In the genomic region with DNA sequence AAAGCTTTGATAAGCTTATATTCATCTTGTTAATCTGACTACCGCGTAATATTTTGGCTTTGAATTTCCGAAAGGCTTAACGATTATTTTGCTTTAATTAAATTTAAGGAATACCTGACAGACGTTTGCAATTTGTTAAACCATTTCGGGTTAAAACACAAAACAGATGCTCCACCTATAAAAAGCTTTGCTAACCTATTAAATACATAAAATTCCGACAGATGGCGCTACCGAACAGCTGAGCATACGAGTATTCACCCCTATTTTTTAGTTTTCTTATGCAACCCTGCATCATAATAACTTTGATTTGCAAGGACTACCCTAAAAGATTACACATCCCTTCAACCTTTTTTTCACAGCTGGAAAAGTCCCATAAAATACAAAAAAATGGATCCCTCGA, we compare ENCODE assay signal across 1 fruit fly cellular context.
TF ChIP-seq lines count a peak whose summit lies in the region.

No protein-coding gene starts in this region.

TF ChIP-seq in whole organism, embryonic, 481 proteins besides CTCF, POLR2A, EP300 and RAD21 (continued from another document):
- TF ChIP-seq Hsf (GFP tag; optimal IDR thresholded peaks at IDR 0.05; lab: Kevin White, UChicago), result peak; percentile 19
- no peak for TF ChIP-seq Poxn (GFP tag; IDR thresholded peaks at IDR 0.05; lab: Robert Waterston, UW)
- no peak for TF ChIP-seq gt (GFP tag; IDR thresholded peaks at IDR 0.05; lab: Robert Waterston, UW)
- peak; percentile 4 for TF ChIP-seq ind (GFP tag; optimal IDR thresholded peaks at IDR 0.05; lab: Kevin White, UChicago)
- peak; percentile 2 for TF ChIP-seq CG10209 (GFP tag; optimal IDR thresholded peaks at IDR 0.05; lab: Kevin White, UChicago)
- TF ChIP-seq NC2β (GFP tag; optimal IDR thresholded peaks at IDR 0.05; lab: Kevin White, UChicago), result peak; percentile 7
- no peak for TF ChIP-seq CG30020 (tag; optimal IDR thresholded peaks at IDR 0.05; lab: Kevin White, UChicago)
- TF ChIP-seq Mes4 (GFP tag; optimal IDR thresholded peaks at IDR 0.05; lab: Kevin White, UChicago), result no peak
- TF ChIP-seq Six4 (GFP tag; optimal IDR thresholded peaks at IDR 0.05; lab: Kevin White, UChicago), result no peak
- TF ChIP-seq CG1603 (tag; optimal IDR thresholded peaks at IDR 0.05; lab: Kevin White, UChicago), result peak; percentile 23
- TF ChIP-seq grau (tag; optimal IDR thresholded peaks at IDR 0.05; lab: Kevin White, UChicago), result peak; percentile 47
- TF ChIP-seq sisA (GFP tag; IDR thresholded peaks at IDR 0.05; lab: Robert Waterston, UW), result peak; percentile 31; the same call in 1 of the 2 replicates
- TF ChIP-seq sens-2 (GFP tag; IDR thresholded peaks at IDR 0.05; lab: Robert Waterston, UW), result no peak
- no peak for TF ChIP-seq schlank (tag; optimal IDR thresholded peaks at IDR 0.05; lab: Kevin White, UChicago)
- TF ChIP-seq Hr3 (GFP tag; optimal IDR thresholded peaks at IDR 0.05; lab: Kevin White, UChicago), result peak; percentile 13
- TF ChIP-seq CG18011 (GFP tag; optimal IDR thresholded peaks at IDR 0.05; lab: Kevin White, UChicago), result no peak
- peak; percentile 32 for TF ChIP-seq Sox100B (GFP tag; optimal IDR thresholded peaks at IDR 0.05; lab: Kevin White, UChicago)
- no peak for TF ChIP-seq Sry-δ (GFP tag; optimal IDR thresholded peaks at IDR 0.05; lab: Kevin White, UChicago)
- TF ChIP-seq CG11247 (GFP tag; IDR thresholded peaks at IDR 0.05; lab: Robert Waterston, UW), result no peak
- TF ChIP-seq Kr (GFP tag; optimal IDR thresholded peaks at IDR 0.05; lab: Kevin White, UChicago), result no peak
- peak; percentile 16 for TF ChIP-seq CG10267 (tag; optimal IDR thresholded peaks at IDR 0.05; lab: Kevin White, UChicago)
- peak; percentile 62 for TF ChIP-seq Oli (tag; optimal IDR thresholded peaks at IDR 0.05; lab: Kevin White, UChicago)
- no peak for TF ChIP-seq insv (GFP tag; optimal IDR thresholded peaks at IDR 0.05; lab: Kevin White, UChicago)
- peak; percentile 5 for TF ChIP-seq CG17568 (GFP tag; optimal IDR thresholded peaks at IDR 0.05; lab: Kevin White, UChicago)
- peak; percentile 41 for TF ChIP-seq unpg (GFP tag; optimal IDR thresholded peaks at IDR 0.05; lab: Kevin White, UChicago)
- no peak for TF ChIP-seq CG13123 (GFP tag; optimal IDR thresholded peaks at IDR 0.05; lab: Kevin White, UChicago)
- peak in 1 of 2 experiments; percentile 75 for TF ChIP-seq crp (GFP tag; optimal IDR thresholded peaks at IDR 0.05; lab: Kevin White, UChicago)
- no peak for TF ChIP-seq org-1 (GFP tag; optimal IDR thresholded peaks at IDR 0.05; lab: Kevin White, UChicago)
- TF ChIP-seq ATbp (GFP tag; optimal IDR thresholded peaks at IDR 0.05; lab: Kevin White, UChicago), result no peak
- TF ChIP-seq CG33213 (GFP tag; optimal IDR thresholded peaks at IDR 0.05; lab: Kevin White, UChicago), result no peak
- peak; percentile 87 for TF ChIP-seq CG2116 (GFP tag; optimal IDR thresholded peaks at IDR 0.05; lab: Kevin White, UChicago)
- peak; percentile 33 for TF ChIP-seq Ptx1 (GFP tag; IDR thresholded peaks at IDR 0.05; lab: Robert Waterston, UW)
- no peak for TF ChIP-seq CG16815 (GFP tag; optimal IDR thresholded peaks at IDR 0.05; lab: Kevin White, UChicago)
- no peak for TF ChIP-seq zfh2 (GFP tag; optimal IDR thresholded peaks at IDR 0.05; lab: Kevin White, UChicago)
- peak; percentile 87 for TF ChIP-seq Med (GFP tag; lab: Kevin White, UChicago)
- no peak for TF ChIP-seq crol (GFP tag; IDR thresholded peaks at IDR 0.05; lab: Robert Waterston, UW)
- peak; percentile 57 for TF ChIP-seq nerfin-1 (tag; optimal IDR thresholded peaks at IDR 0.05; lab: Kevin White, UChicago)
- no peak for TF ChIP-seq Trl (optimal IDR thresholded peaks at IDR 0.05; lab: Kevin White, UChicago)
- peak; percentile 40 for TF ChIP-seq Trl (GFP tag; optimal IDR thresholded peaks at IDR 0.05; lab: Kevin White, UChicago)
- TF ChIP-seq CG18262 (tag; optimal IDR thresholded peaks at IDR 0.05; lab: Kevin White, UChicago), result peak; percentile 42
- TF ChIP-seq sug (tag; optimal IDR thresholded peaks at IDR 0.05; lab: Kevin White, UChicago), result peak; percentile 28
- TF ChIP-seq vvl (GFP tag; IDR thresholded peaks at IDR 0.05; lab: Robert Waterston, UW), result peak; percentile 18; the same call in 1 of the 2 replicates
- TF ChIP-seq gem (tag; optimal IDR thresholded peaks at IDR 0.05; lab: Kevin White, UChicago), result peak; percentile 33
- TF ChIP-seq Hr51 (GFP tag; optimal IDR thresholded peaks at IDR 0.05; lab: Kevin White, UChicago), result peak in 1 of 2 experiments; percentile 46
- TF ChIP-seq fd64A (GFP tag; optimal IDR thresholded peaks at IDR 0.05; lab: Kevin White, UChicago), result no peak
- peak; percentile 40 for TF ChIP-seq Hmr (GFP tag; optimal IDR thresholded peaks at IDR 0.05; lab: Kevin White, UChicago)
- TF ChIP-seq stwl (tag; optimal IDR thresholded peaks at IDR 0.05; lab: Kevin White, UChicago), result peak; percentile 59
- TF ChIP-seq zfh1 (GFP tag; IDR thresholded peaks at IDR 0.05; lab: Robert Waterston, UW), result no peak
- peak; percentile 25; the same call in 1 of the 2 replicates for TF ChIP-seq CG14441 (GFP tag; IDR thresholded peaks at IDR 0.05; lab: Robert Waterston, UW)
- peak; percentile 28 for TF ChIP-seq Nf-YC (tag; optimal IDR thresholded peaks at IDR 0.05; lab: Kevin White, UChicago)
- no peak for TF ChIP-seq dm (GFP tag; optimal IDR thresholded peaks at IDR 0.05; lab: Kevin White, UChicago)
- 0 out of 3 replicates have a peak, but pooled peaks have one; percentile 60 for TF ChIP-seq CG11456 (GFP tag; IDR thresholded peaks at IDR 0.05; lab: Robert Waterston, UW)
- 0 out of 3 replicates have a peak, but pooled peaks have one; percentile 60 for TF ChIP-seq Optix (GFP tag; IDR thresholded peaks at IDR 0.05; lab: Robert Waterston, UW)
- TF ChIP-seq ttk (GFP tag; IDR thresholded peaks at IDR 0.05; lab: Robert Waterston, UW), result peak; percentile 32; the same call in 1 of the 2 replicates
- no peak for TF ChIP-seq oc (tag; optimal IDR thresholded peaks at IDR 0.05; lab: Kevin White, UChicago)
- TF ChIP-seq CG4820 (GFP tag; optimal IDR thresholded peaks at IDR 0.05; lab: Kevin White, UChicago), result no peak
- peak; percentile 28; the same call in 1 of the 2 replicates for TF ChIP-seq CG9932 (GFP tag; IDR thresholded peaks at IDR 0.05; lab: Robert Waterston, UW)
- TF ChIP-seq scrt (GFP tag; optimal IDR thresholded peaks at IDR 0.05; lab: Kevin White, UChicago), result peak; percentile 29
- TF ChIP-seq NFAT (GFP tag; IDR thresholded peaks at IDR 0.05; lab: Robert Waterston, UW), result no peak
- TF ChIP-seq Fer1 (GFP tag; optimal IDR thresholded peaks at IDR 0.05; lab: Kevin White, UChicago), result peak; percentile 1
- peak; percentile 51 for TF ChIP-seq CG11504 (tag; optimal IDR thresholded peaks at IDR 0.05; lab: Kevin White, UChicago)
- no peak for TF ChIP-seq Aef1 (GFP tag; IDR thresholded peaks at IDR 0.05; lab: Robert Waterston, UW)
- no peak for TF ChIP-seq CG17912 (GFP tag; optimal IDR thresholded peaks at IDR 0.05; lab: Kevin White, UChicago)
- peak; percentile 24 for TF ChIP-seq CG2678 (tag; optimal IDR thresholded peaks at IDR 0.05; lab: Kevin White, UChicago)
- peak; percentile 33 for TF ChIP-seq CG15696 (tag; optimal IDR thresholded peaks at IDR 0.05; lab: Kevin White, UChicago)
- no peak for TF ChIP-seq CG10366 (GFP tag; IDR thresholded peaks at IDR 0.05; lab: Robert Waterston, UW)
- TF ChIP-seq z (GFP tag; IDR thresholded peaks at IDR 0.05; lab: Robert Waterston, UW), result no peak
- peak; percentile 72 for TF ChIP-seq seq (GFP tag; IDR thresholded peaks at IDR 0.05; lab: Robert Waterston, UW)
- peak; percentile 16 for TF ChIP-seq lab (GFP tag; optimal IDR thresholded peaks at IDR 0.05; lab: Kevin White, UChicago)
- TF ChIP-seq sens (GFP tag; lab: Kevin White, UChicago), result peak; percentile 76
- peak; percentile 6 for TF ChIP-seq Myb (GFP tag; optimal IDR thresholded peaks at IDR 0.05; lab: Kevin White, UChicago)
- no peak for TF ChIP-seq Tbp (GFP tag; optimal IDR thresholded peaks at IDR 0.05; lab: Kevin White, UChicago)
- no peak for TF ChIP-seq CG4360 (GFP tag; IDR thresholded peaks at IDR 0.05; lab: Robert Waterston, UW)
- peak; percentile 18 for TF ChIP-seq CG1233 (GFP tag; optimal IDR thresholded peaks at IDR 0.05; lab: Kevin White, UChicago)
- no peak for TF ChIP-seq jumu (GFP tag; optimal IDR thresholded peaks at IDR 0.05; lab: Kevin White, UChicago)
- no peak for TF ChIP-seq Mad (GFP tag; optimal IDR thresholded peaks at IDR 0.05; lab: Kevin White, UChicago)
- TF ChIP-seq vfl (GFP tag; optimal IDR thresholded peaks at IDR 0.05; lab: Kevin White, UChicago), result no peak
- peak; percentile 33 for TF ChIP-seq CG17829 (tag; optimal IDR thresholded peaks at IDR 0.05; lab: Kevin White, UChicago)
- peak; percentile 45 for TF ChIP-seq CG2712 (tag; optimal IDR thresholded peaks at IDR 0.05; lab: Kevin White, UChicago)
- TF ChIP-seq CG30403 (GFP tag; optimal IDR thresholded peaks at IDR 0.05; lab: Kevin White, UChicago), result peak; percentile 24
- TF ChIP-seq abd-A (tag; optimal IDR thresholded peaks at IDR 0.05; lab: Kevin White, UChicago), result peak; percentile 66
- peak in 1 of 2 experiments; percentile 11 for TF ChIP-seq dpn (GFP tag; optimal IDR thresholded peaks at IDR 0.05; lab: Kevin White, UChicago)
- peak in 1 of 2 experiments; percentile 42 for TF ChIP-seq Pdp1 (GFP tag; optimal IDR thresholded peaks at IDR 0.05; lab: Kevin White, UChicago)
- peak; percentile 33 for TF ChIP-seq NfI (GFP tag; optimal IDR thresholded peaks at IDR 0.05; lab: Kevin White, UChicago)
- peak; percentile 34; the same call in 1 of the 2 replicates for TF ChIP-seq lmd (GFP tag; IDR thresholded peaks at IDR 0.05; lab: Robert Waterston, UW)
- peak; percentile 61; the same call in 2 of the 3 replicates for TF ChIP-seq CG17361 (GFP tag; IDR thresholded peaks at IDR 0.05; lab: Robert Waterston, UW)
- TF ChIP-seq wdn (GFP tag; IDR thresholded peaks at IDR 0.05; lab: Robert Waterston, UW), result no peak
- TF ChIP-seq gcm (GFP tag; optimal IDR thresholded peaks at IDR 0.05; lab: Kevin White, UChicago), result peak; percentile 1
- TF ChIP-seq CG13624 (GFP tag; optimal IDR thresholded peaks at IDR 0.05; lab: Kevin White, UChicago), result peak; percentile 18
- TF ChIP-seq CG34422 (GFP tag; IDR thresholded peaks at IDR 0.05; lab: Robert Waterston, UW), result no peak
- peak in 1 of 2 experiments; percentile 54 for TF ChIP-seq eve (GFP tag; optimal IDR thresholded peaks at IDR 0.05; lab: Kevin White, UChicago)
- peak; percentile 5 for TF ChIP-seq dmrt11E (tag; optimal IDR thresholded peaks at IDR 0.05; lab: Kevin White, UChicago)
- no peak for TF ChIP-seq CG10565 (GFP tag; optimal IDR thresholded peaks at IDR 0.05; lab: Kevin White, UChicago)
- no peak for TF ChIP-seq pho (GFP tag; optimal IDR thresholded peaks at IDR 0.05; lab: Kevin White, UChicago)
- TF ChIP-seq gsb-n (tag; optimal IDR thresholded peaks at IDR 0.05; lab: Kevin White, UChicago), result peak; percentile 7
- TF ChIP-seq slbo (GFP tag; IDR thresholded peaks at IDR 0.05; lab: Robert Waterston, UW), result 0 out of 2 replicates have a peak, but pooled peaks have one; percentile 35
- TF ChIP-seq CkIIα-i1 (GFP tag; IDR thresholded peaks at IDR 0.05; lab: Robert Waterston, UW), result no peak
- TF ChIP-seq CG13424 (tag; optimal IDR thresholded peaks at IDR 0.05; lab: Kevin White, UChicago), result peak; percentile 18
- no peak for TF ChIP-seq gfzf (GFP tag; optimal IDR thresholded peaks at IDR 0.05; lab: Kevin White, UChicago)
- TF ChIP-seq CG2120 (GFP tag; optimal IDR thresholded peaks at IDR 0.05; lab: Kevin White, UChicago), result peak; percentile 23
- no peak for TF ChIP-seq HLH54F (GFP tag; optimal IDR thresholded peaks at IDR 0.05; lab: Kevin White, UChicago)
- TF ChIP-seq Ssrp (tag; optimal IDR thresholded peaks at IDR 0.05; lab: Kevin White, UChicago), result peak; percentile 13
- TF ChIP-seq CG7839 (tag; optimal IDR thresholded peaks at IDR 0.05; lab: Kevin White, UChicago), result peak; percentile 49
- no peak for TF ChIP-seq C15 (GFP tag; IDR thresholded peaks at IDR 0.05; lab: Robert Waterston, UW)
- no peak for TF ChIP-seq Jarid2 (GFP tag; optimal IDR thresholded peaks at IDR 0.05; lab: Kevin White, UChicago)
- no peak for TF ChIP-seq Dp (GFP tag; optimal IDR thresholded peaks at IDR 0.05; lab: Kevin White, UChicago)
- peak; percentile 14 for TF ChIP-seq HHEX (GFP tag; optimal IDR thresholded peaks at IDR 0.05; lab: Kevin White, UChicago)
- peak; percentile 27 for TF ChIP-seq Xbp1 (GFP tag; optimal IDR thresholded peaks at IDR 0.05; lab: Kevin White, UChicago)
- TF ChIP-seq CG32767 (GFP tag; IDR thresholded peaks at IDR 0.05; lab: Robert Waterston, UW), result no peak
- no peak for TF ChIP-seq btn (GFP tag; optimal IDR thresholded peaks at IDR 0.05; lab: Kevin White, UChicago)
- TF ChIP-seq BEAF-32 (GFP tag; optimal IDR thresholded peaks at IDR 0.05; lab: Kevin White, UChicago), result no peak
- TF ChIP-seq CG8944 (GFP tag; optimal IDR thresholded peaks at IDR 0.05; lab: Kevin White, UChicago), result no peak
